Worm (Caenorhabditis elegans): Measurements from ENCODE around the gene C09E10.3.

C09E10.3 gene

ce11 chrX:970072-970471 lies 21.1 kb downstream of the C09E10.3 start, which contains the start of gene C44C1.6:
TSS of gene C44C1.6 (minus strand) at chrX:970270.
- TF ChIP-seq blmp-1 (tag; optimal IDR thresholded peaks at IDR 0.05) (no peak), ceh-39 (tag; optimal IDR thresholded peaks at IDR 0.05) (no peak), nhr-76 (tag; optimal IDR thresholded peaks at IDR 0.05) (no peak), tbx-8 (GFP tag; optimal IDR thresholded peaks at IDR 0.05) (no peak), zip-8 (tag; optimal IDR thresholded peaks at IDR 0.05) (no peak), lin-13 (tag; optimal IDR thresholded peaks at IDR 0.05) (no peak), drap-1 (GFP tag; optimal IDR thresholded peaks at IDR 0.05) (no peak), cnd-1 (tag; optimal IDR thresholded peaks at IDR 0.05) (no peak), mep-1 (tag; optimal IDR thresholded peaks at IDR 0.05) (no peak), ces-1 (GFP tag; optimal IDR thresholded peaks at IDR 0.05) (no peak), lsy-2 (tag; optimal IDR thresholded peaks at IDR 0.05) (no peak), unc-39 (tag; optimal IDR thresholded peaks at IDR 0.05) (no peak), elt-1 (tag; optimal IDR thresholded peaks at IDR 0.05; ENCODE audit: borderline replicate concordance, insufficient read depth) (no peak), elt-3 (tag; optimal IDR thresholded peaks at IDR 0.05) (no peak), nhr-2 (tag; optimal IDR thresholded peaks at IDR 0.05) (no peak), ztf-11 (tag; optimal IDR thresholded peaks at IDR 0.05) (no peak), pha-4 (tag; optimal IDR thresholded peaks at IDR 0.05) (no peak), sem-2 (GFP tag; optimal IDR thresholded peaks at IDR 0.05) (no peak), ceh-43 (GFP tag; optimal IDR thresholded peaks at IDR 0.05) (no peak), unc-62 (GFP tag; optimal IDR thresholded peaks at IDR 0.05) (no peak)

ce11 chrX:963171-963570 lies 28.0 kb downstream of the C09E10.3 start, which contains the start of gene ncs-1:
TSS of gene ncs-1 (minus strand) at chrX:963271.
- TF ChIP-seq ceh-83 (GFP tag; optimal IDR thresholded peaks at IDR 0.05), result no peak
- no peak for TF ChIP-seq ceh-39 (tag; optimal IDR thresholded peaks at IDR 0.05)
- TF ChIP-seq sem-2 (GFP tag; optimal IDR thresholded peaks at IDR 0.05), result no peak

- TF ChIP-seq ham-2 (GFP tag; optimal IDR thresholded peaks at IDR 0.05) (no peak), zip-8 (tag; optimal IDR thresholded peaks at IDR 0.05) (no peak), blmp-1 (tag; optimal IDR thresholded peaks at IDR 0.05) (no peak), nhr-76 (tag; optimal IDR thresholded peaks at IDR 0.05) (no peak), elt-3 (tag; optimal IDR thresholded peaks at IDR 0.05) (no peak), elt-1 (tag; optimal IDR thresholded peaks at IDR 0.05; ENCODE audit: borderline replicate concordance, insufficient read depth) (no peak), hlh-1 (tag; optimal IDR thresholded peaks at IDR 0.05) (no peak), nhr-28 (tag; optimal IDR thresholded peaks at IDR 0.05) (no peak), mep-1 (tag; optimal IDR thresholded peaks at IDR 0.05) (no peak), M03D4.4 (tag; optimal IDR thresholded peaks at IDR 0.05) (no peak), unc-39 (tag; optimal IDR thresholded peaks at IDR 0.05) (no peak), mab-5 (tag; optimal IDR thresholded peaks at IDR 0.05) (no peak), snpc-4 (tag; optimal IDR thresholded peaks at IDR 0.05) (no peak), lin-13 (tag; optimal IDR thresholded peaks at IDR 0.05) (no peak), lin-32 (GFP tag; optimal IDR thresholded peaks at IDR 0.05) (no peak), ceh-39 (tag; optimal IDR thresholded peaks at IDR 0.05) (no peak), bed-3 (GFP tag; optimal IDR thresholded peaks at IDR 0.05) (no peak)
Measured at ce11 chrX:960139-960538, 31.0 kb downstream of the C09E10.3 start.

- TF ChIP-seq M03D4.4 (tag; optimal IDR thresholded peaks at IDR 0.05) (no peak), bed-3 (GFP tag; optimal IDR thresholded peaks at IDR 0.05) (no peak), ceh-83 (GFP tag; optimal IDR thresholded peaks at IDR 0.05) (no peak), pha-4 (tag; optimal IDR thresholded peaks at IDR 0.05) (no peak)
Measured at ce11 chrX:957581-957980, 33.6 kb downstream of the C09E10.3 start, which contains the start of gene chil-10. TSS of gene chil-10 (plus strand) at chrX:957881.

ce11 chrX:954499-955061 lies 36.6 kb downstream of the C09E10.3 start, which contains the start of gene apm-3:
TSS of gene apm-3 (plus strand) at chrX:954975.
- TF ChIP-seq nhr-2 (tag; optimal IDR thresholded peaks at IDR 0.05) (peak; percentile 5), ces-1 (GFP tag; optimal IDR thresholded peaks at IDR 0.05) (peak; percentile 82), nhr-12 (tag; optimal IDR thresholded peaks at IDR 0.05) (no peak), lsy-2 (tag; optimal IDR thresholded peaks at IDR 0.05) (peak; percentile 6), mep-1 (tag; optimal IDR thresholded peaks at IDR 0.05) (peak; percentile 51), elt-3 (tag; optimal IDR thresholded peaks at IDR 0.05) (no peak), lin-13 (tag; optimal IDR thresholded peaks at IDR 0.05) (peak; percentile 12), unc-62 (GFP tag; optimal IDR thresholded peaks at IDR 0.05) (peak; percentile 3), tbx-8 (GFP tag; optimal IDR thresholded peaks at IDR 0.05) (no peak), elt-1 (tag; optimal IDR thresholded peaks at IDR 0.05; ENCODE audit: borderline replicate concordance, insufficient read depth) (no peak), unc-39 (tag; optimal IDR thresholded peaks at IDR 0.05) (no peak), bed-3 (GFP tag; optimal IDR thresholded peaks at IDR 0.05) (no peak)

Data from whole organism, mixed stage, embryonic.